Worm (Caenorhabditis elegans): ENCODE data around the gene metl-1.

metl-1 gene

DNA sequence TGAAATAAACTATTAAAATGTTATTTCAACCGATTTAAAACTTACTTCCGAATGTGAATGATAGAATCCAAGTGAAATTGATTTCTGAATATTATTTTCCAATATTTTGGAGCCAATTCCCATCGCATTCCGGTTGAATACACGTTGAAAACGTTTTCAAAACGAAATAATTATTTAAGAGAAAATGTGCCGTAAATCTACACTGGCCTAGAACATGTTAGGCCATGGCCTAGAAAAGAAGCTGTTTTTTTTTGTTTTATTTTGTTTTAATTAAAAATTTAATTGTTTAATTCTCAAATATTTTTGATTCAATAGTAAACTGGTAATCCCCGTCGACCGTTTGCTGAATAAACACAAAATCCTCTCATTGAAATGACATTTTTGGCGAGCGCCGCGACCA, 9.5 kb downstream of the metl-1 start:
- TF ChIP-seq ceh-31 (tag; optimal IDR thresholded peaks at IDR 0.05) (peak; percentile 9), elt-2 (tag; optimal IDR thresholded peaks at IDR 0.05) (peak; percentile 8), madf-2 (tag; optimal IDR thresholded peaks at IDR 0.05) (no peak), ceh-19 (GFP tag; optimal IDR thresholded peaks at IDR 0.05) (no peak)

DNA sequence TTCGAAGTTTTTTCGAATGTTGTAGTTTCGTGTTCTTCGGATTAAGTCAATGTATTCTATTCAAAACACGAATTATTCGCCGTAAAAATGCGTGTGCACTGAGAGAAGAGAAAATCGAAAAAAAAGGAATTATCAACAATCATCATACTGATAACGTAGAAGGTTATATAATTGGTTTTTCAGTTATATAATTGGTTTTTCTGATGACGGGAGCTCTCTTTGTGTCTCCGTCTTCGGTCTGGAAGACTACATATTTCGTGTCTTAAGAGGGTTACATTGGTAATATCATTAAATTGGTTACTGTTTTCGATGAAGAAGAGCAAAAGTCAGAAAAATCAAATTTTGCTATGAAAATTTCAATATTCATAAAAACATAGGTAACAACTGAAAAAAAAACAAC, 13.5 kb downstream of the metl-1 start:
- TF ChIP-seq fkh-6 (tag; optimal IDR thresholded peaks at IDR 0.05) (no peak), ets-4 (tag; optimal IDR thresholded peaks at IDR 0.05) (no peak), eyg-1 (tag; optimal IDR thresholded peaks at IDR 0.05) (no peak), unc-3 (GFP tag; conservative IDR thresholded peaks at IDR 0.05) (no peak), unc-3 (tag; optimal IDR thresholded peaks at IDR 0.05) (no peak), nhr-11 (tag; optimal IDR thresholded peaks at IDR 0.05) (no peak), C38D4.7 (GFP tag; optimal IDR thresholded peaks at IDR 0.05) (no peak), ama-1 (optimal IDR thresholded peaks at IDR 0.05) (no peak), ceh-48 (tag; optimal IDR thresholded peaks at IDR 0.05) (no peak), tbx-7 (tag; optimal IDR thresholded peaks at IDR 0.05) (no peak), rnt-1 (tag; optimal IDR thresholded peaks at IDR 0.05) (no peak), ttx-3 (tag; optimal IDR thresholded peaks at IDR 0.05) (no peak), sox-4 (tag; optimal IDR thresholded peaks at IDR 0.05) (no peak), syd-9 (tag; optimal IDR thresholded peaks at IDR 0.05) (no peak), pag-3 (tag; optimal IDR thresholded peaks at IDR 0.05; ENCODE audit: borderline replicate concordance) (no peak), hlh-13 (GFP tag; optimal IDR thresholded peaks at IDR 0.05) (no peak), ceh-2 (tag; optimal IDR thresholded peaks at IDR 0.05) (no peak), nfya-1 (tag; optimal IDR thresholded peaks at IDR 0.05) (no peak), hlh-6 (tag; optimal IDR thresholded peaks at IDR 0.05) (no peak)

DNA sequence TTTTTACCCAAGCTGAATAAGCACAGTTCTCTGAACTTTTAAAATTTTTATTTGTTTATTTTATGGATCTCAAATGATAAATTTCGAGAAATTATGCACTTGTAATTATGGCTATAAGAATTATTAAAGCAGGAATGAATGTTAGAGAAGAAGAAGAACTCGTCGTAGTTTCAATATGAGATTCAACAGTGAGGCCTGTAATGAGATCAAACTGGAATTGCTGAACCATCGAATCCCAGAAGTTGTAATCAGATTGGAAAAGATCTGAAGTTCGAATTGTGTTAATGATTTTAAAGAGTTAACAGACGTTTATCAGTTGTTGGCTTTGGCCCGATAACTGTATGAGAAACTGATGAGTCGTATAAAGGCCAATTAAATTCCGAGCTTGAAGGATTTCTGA, 17.7 kb downstream of the metl-1 start:
- TF ChIP-seq hlh-6 (tag; optimal IDR thresholded peaks at IDR 0.05) (no peak), hlh-15 (tag; optimal IDR thresholded peaks at IDR 0.05) (no peak)

DNA sequence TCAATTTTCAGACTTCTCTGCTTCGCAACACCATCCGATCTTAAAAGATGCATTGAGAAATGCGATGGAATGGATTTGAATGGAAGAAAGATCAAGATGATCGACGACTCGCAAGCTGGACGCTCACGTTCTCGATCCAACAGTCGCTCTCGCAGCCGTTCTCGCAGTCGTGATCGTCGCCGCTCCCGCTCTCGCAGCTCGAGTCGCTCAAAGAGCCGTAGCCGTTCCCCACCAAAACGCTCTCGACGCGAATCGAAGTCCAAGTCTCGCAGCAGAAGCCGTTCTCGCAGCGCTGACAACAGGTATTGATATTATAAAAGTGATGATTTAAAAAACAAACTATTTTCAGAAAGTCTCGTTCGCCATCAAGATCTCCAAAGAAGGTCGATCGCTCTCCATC, 18.2 kb downstream of the metl-1 start:
- no peak for TF ChIP-seq ceh-24 (tag; optimal IDR thresholded peaks at IDR 0.05)
- no peak for TF ChIP-seq tbx-2 (tag; optimal IDR thresholded peaks at IDR 0.05)
- no peak for TF ChIP-seq tbx-7 (tag; optimal IDR thresholded peaks at IDR 0.05)
- TF ChIP-seq nfya-1 (tag; optimal IDR thresholded peaks at IDR 0.05) = no peak
- no peak for TF ChIP-seq pax-1 (tag; optimal IDR thresholded peaks at IDR 0.05)
- no peak for TF ChIP-seq elt-2 (tag; optimal IDR thresholded peaks at IDR 0.05)
- TF ChIP-seq dve-1 (tag; optimal IDR thresholded peaks at IDR 0.05) = no peak
- no peak for TF ChIP-seq unc-3 (GFP tag; conservative IDR thresholded peaks at IDR 0.05)
- no peak for TF ChIP-seq unc-3 (tag; optimal IDR thresholded peaks at IDR 0.05)
- no peak for TF ChIP-seq dmd-4 (tag; optimal IDR thresholded peaks at IDR 0.05; ENCODE audit: borderline replicate concordance)

DNA sequence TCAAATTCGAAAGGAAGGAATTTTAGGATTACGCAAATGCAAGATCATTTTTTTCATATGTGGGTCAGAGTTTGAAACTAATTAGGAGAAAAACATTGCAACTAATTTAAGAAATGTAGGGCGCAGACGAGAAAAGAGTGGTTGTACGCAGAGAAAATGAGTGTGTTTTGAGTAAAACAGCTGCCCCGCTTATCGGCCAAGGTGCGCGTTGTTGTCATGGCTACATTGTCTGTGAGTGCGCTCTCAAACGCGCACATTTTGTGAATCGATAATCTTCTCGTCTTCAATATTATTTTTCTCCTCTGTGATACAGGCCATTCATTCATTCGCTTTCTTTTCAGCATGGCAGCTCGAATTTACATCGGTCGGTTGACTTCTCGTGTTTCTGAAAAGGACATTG, 19.7 kb downstream of the metl-1 start:
- TF ChIP-seq unc-55 (GFP tag; optimal IDR thresholded peaks at IDR 0.05) (no peak), ets-4 (tag; optimal IDR thresholded peaks at IDR 0.05) (no peak), zip-5 (tag; optimal IDR thresholded peaks at IDR 0.05) (no peak), ceh-14 (tag; optimal IDR thresholded peaks at IDR 0.05) (no peak), lim-6 (tag; optimal IDR thresholded peaks at IDR 0.05) (no peak), sdc-2 (tag; optimal IDR thresholded peaks at IDR 0.05) (no peak), ceh-24 (tag; optimal IDR thresholded peaks at IDR 0.05) (no peak), fax-1 (tag; optimal IDR thresholded peaks at IDR 0.05) (no peak), ceh-45 (GFP tag; IDR thresholded peaks at IDR 0.05) (no peak), K09A11.1 (tag; optimal IDR thresholded peaks at IDR 0.05; ENCODE audit: insufficient read depth) (no peak), mec-3 (tag; optimal IDR thresholded peaks at IDR 0.05; ENCODE audit: borderline replicate concordance) (no peak), Y22D7AL.16 (tag; optimal IDR thresholded peaks at IDR 0.05) (no peak)

Data from whole organism, late embryonic.